Fruit fly (Drosophila melanogaster): ENCODE results near the gene CG42296.

dm6 chr2L:2022823-2023222 lies 13.0 kb downstream of the CG42296 start:
- TF ChIP-seq Sin3A (optimal IDR thresholded peaks at IDR 0.05) = no peak
- no peak for TF ChIP-seq ttk (optimal IDR thresholded peaks at IDR 0.05)

All from Kc167 (cell line).